Fruit fly (Drosophila melanogaster): Measurements from ENCODE around the gene alt.
A peak's percentile ranks its signal among the peaks of the same experiment; 100 is the strongest.

The alt gene

DNA sequence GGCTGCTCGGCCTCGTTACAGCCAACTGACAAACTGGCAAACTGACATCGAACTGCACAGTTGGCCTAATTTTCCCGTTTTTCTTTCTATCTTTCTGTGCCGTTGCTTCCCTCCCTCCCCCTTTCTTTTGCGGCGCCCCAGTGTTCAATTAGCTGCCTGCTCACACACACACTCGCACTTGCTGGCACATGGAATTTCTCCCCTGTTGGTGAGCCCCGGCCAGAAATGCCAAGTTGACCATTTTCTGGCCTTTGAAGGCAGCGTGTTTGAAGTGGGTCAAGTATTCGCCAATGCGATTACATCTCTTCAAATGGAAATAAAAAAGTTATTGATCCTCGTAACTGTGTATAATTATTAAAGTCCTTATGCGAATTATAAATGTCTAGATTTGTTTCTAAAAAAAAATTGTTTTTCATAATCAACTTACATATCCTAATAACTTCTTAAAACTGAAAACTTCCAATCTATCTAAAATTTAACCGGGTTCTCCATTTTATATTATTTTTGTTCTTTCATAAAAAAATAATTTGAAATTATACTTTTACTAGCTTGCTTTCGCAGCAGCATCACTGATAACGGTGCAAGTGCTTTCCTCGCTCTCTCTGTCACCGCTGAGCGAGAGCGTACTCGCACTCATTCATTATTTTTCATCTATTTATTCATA, 1.5 kb downstream of the alt start (continued):
- TF ChIP-seq chm (GFP tag; IDR thresholded peaks at IDR 0.05) (no peak), CG1024 (GFP tag; IDR thresholded peaks at IDR 0.05) (no peak), Chrac-16 (GFP tag; optimal IDR thresholded peaks at IDR 0.05) (peak; percentile 31), psq (GFP tag; optimal IDR thresholded peaks at IDR 0.05) (no peak), jing (GFP tag; optimal IDR thresholded peaks at IDR 0.05) (no peak), dmrt11E (tag; optimal IDR thresholded peaks at IDR 0.05) (peak; percentile 44), nau (GFP tag; optimal IDR thresholded peaks at IDR 0.05) (no peak), Gsc (GFP tag; IDR thresholded peaks at IDR 0.05) (no peak), hkb (optimal IDR thresholded peaks at IDR 0.05) (peak; percentile 39), hkb (GFP tag; IDR thresholded peaks at IDR 0.05) (no peak), CG7928 (GFP tag; optimal IDR thresholded peaks at IDR 0.05) (no peak), CG18011 (GFP tag; optimal IDR thresholded peaks at IDR 0.05) (no peak), CG1529 (GFP tag; optimal IDR thresholded peaks at IDR 0.05) (peak; percentile 43), crp (GFP tag; optimal IDR thresholded peaks at IDR 0.05) (no peak), tio (GFP tag; optimal IDR thresholded peaks at IDR 0.05) (no peak), CG3407 (GFP tag; optimal IDR thresholded peaks at IDR 0.05) (peak; percentile 1), Sin3A (optimal IDR thresholded peaks at IDR 0.05) (no peak), CG31365 (tag; optimal IDR thresholded peaks at IDR 0.05) (no peak), Fer2 (tag; optimal IDR thresholded peaks at IDR 0.05) (no peak), CG1603 (tag; optimal IDR thresholded peaks at IDR 0.05) (no peak), YL-1 (GFP tag; optimal IDR thresholded peaks at IDR 0.05) (no peak), Hey (tag; optimal IDR thresholded peaks at IDR 0.05) (no peak), chn (GFP tag; optimal IDR thresholded peaks at IDR 0.05) (no peak), Ptx1 (GFP tag; IDR thresholded peaks at IDR 0.05) (no peak), CG15514 (GFP tag; optimal IDR thresholded peaks at IDR 0.05) (no peak), Dfd (GFP tag; optimal IDR thresholded peaks at IDR 0.05) (no peak), otp (GFP tag; IDR thresholded peaks at IDR 0.05) (0 out of 3 replicates have a peak, but pooled peaks have one; percentile 20), ash1 (GFP tag; optimal IDR thresholded peaks at IDR 0.05) (no peak), Ravus (GFP tag; IDR thresholded peaks at IDR 0.05) (no peak), CG6813 (GFP tag; optimal IDR thresholded peaks at IDR 0.05) (peak; percentile 17), caup (GFP tag; optimal IDR thresholded peaks at IDR 0.05; ENCODE audit: severe bottlenecking) (no peak), Hr39 (optimal IDR thresholded peaks at IDR 0.05) (no peak), CG16779 (GFP tag; IDR thresholded peaks at IDR 0.05) (no peak), dpn (GFP tag; optimal IDR thresholded peaks at IDR 0.05) (peak in 1 of 2 experiments; percentile 29), CG6854 (GFP tag; optimal IDR thresholded peaks at IDR 0.05) (no peak), unc-4 (GFP tag; IDR thresholded peaks at IDR 0.05; ENCODE audit: partially characterized antibody) (no peak), ssp (GFP tag; IDR thresholded peaks at IDR 0.05) (no peak), NfI (GFP tag; optimal IDR thresholded peaks at IDR 0.05) (no peak), CG18599 (GFP tag; optimal IDR thresholded peaks at IDR 0.05) (peak; percentile 33), Dp (GFP tag; optimal IDR thresholded peaks at IDR 0.05) (no peak), kay (GFP tag; optimal IDR thresholded peaks at IDR 0.05) (no peak), Dad (GFP tag; optimal IDR thresholded peaks at IDR 0.05) (no peak), nerfin-1 (tag; optimal IDR thresholded peaks at IDR 0.05) (peak; percentile 38), h (optimal IDR thresholded peaks at IDR 0.05) (no peak), onecut (GFP tag; IDR thresholded peaks at IDR 0.05) (peak; percentile 7; the same call in 1 of the 2 replicates), CG5245 (GFP tag; optimal IDR thresholded peaks at IDR 0.05) (no peak), CG17612 (GFP tag; IDR thresholded peaks at IDR 0.05) (no peak), sqz (GFP tag; optimal IDR thresholded peaks at IDR 0.05) (no peak), CG43689 (GFP tag; IDR thresholded peaks at IDR 0.05) (no peak), CG15696 (tag; optimal IDR thresholded peaks at IDR 0.05) (peak; percentile 17), Atf-2 (GFP tag; optimal IDR thresholded peaks at IDR 0.05) (no peak)
